Worm (Caenorhabditis elegans) whole organism, L4 larva: ENCODE data around the gene rps-30.

ENCODE experiments used
- F37D6.2 ChIP-seq: sonication (generic microtip); optimal IDR thresholded peaks from 2 replicates; lab custom pipeline; 2016; ENCODE audit warnings: mild to moderate bottlenecking, missing genetic modification characterization, missing compliant biosample characterization
- F44E2.7 ChIP-seq: fragments of 200-800 bp; sonication (Bioruptor generic); IDR thresholded peaks from 2 replicates; pipeline ENCODE4 v2.1.2; 2022; ENCODE audit warnings: missing genetic modification characterization, missing compliant biosample characterization
- R02D3.7 ChIP-seq: fragments of 150-350 bp; sonication (generic microtip); optimal IDR thresholded peaks from 3 replicates; lab custom pipeline; 2014; ENCODE audit warnings: missing biosample characterization, missing genetic modification characterization
- T20F7.1 ChIP-seq: fragments of 200-800 bp; sonication (Bioruptor generic); optimal IDR thresholded peaks from 2 replicates; lab custom pipeline; 2018; ENCODE audit warnings: mild to moderate bottlenecking, missing genetic modification characterization, missing compliant biosample characterization
- Y5F2A.4 ChIP-seq: fragments of 200-800 bp; sonication (Bioruptor generic); optimal IDR thresholded peaks from 2 replicates; lab custom pipeline; 2018; ENCODE audit warnings: mild to moderate bottlenecking, missing genetic modification characterization, missing compliant biosample characterization
- ama-1 ChIP-seq: fragments of 150-350 bp; optimal IDR thresholded peaks from 2 replicates; lab custom pipeline; 2014; ENCODE audit warnings: inconsistent platforms, mixed read lengths
- attf-4 ChIP-seq: sonication (generic microtip); optimal IDR thresholded peaks from 3 replicates; lab custom pipeline; 2017; ENCODE audit warnings: missing biosample characterization, missing genetic modification characterization
- ceh-20 ChIP-seq: fragments of 200-800 bp; sonication (Bioruptor generic); IDR thresholded peaks from 2 replicates; pipeline ENCODE4 v1.3.6; 2022; ENCODE audit warnings: missing genetic modification reagents, missing genetic modification characterization, missing compliant biosample characterization
- ceh-32 ChIP-seq: sonication (generic microtip); optimal IDR thresholded peaks from 2 replicates; lab custom pipeline; 2016; ENCODE audit warnings: mild to moderate bottlenecking, missing genetic modification characterization, missing compliant biosample characterization; ENCODE audit not compliant: poor library complexity
- ceh-62 ChIP-seq: sonication (generic microtip); optimal IDR thresholded peaks from 2 replicates; lab custom pipeline; 2017; ENCODE audit warnings: missing biosample characterization, missing genetic modification characterization
- ces-1 ChIP-seq: fragments of 150-350 bp; sonication (generic microtip); optimal IDR thresholded peaks from 4 replicates; lab custom pipeline; 2014; ENCODE audit warnings: missing biosample characterization, missing genetic modification reagents, missing genetic modification characterization
- cey-2 ChIP-seq: sonication (generic microtip); optimal IDR thresholded peaks from 3 replicates; lab custom pipeline; 2017; ENCODE audit warnings: missing genetic modification characterization, mild to moderate bottlenecking, missing compliant biosample characterization, antibody characterized with exemption, borderline replicate concordance; ENCODE audit not compliant: insufficient read depth
- ctbp-1 ChIP-seq: fragments of 200-800 bp; sonication (Bioruptor generic); IDR thresholded peaks from 2 replicates; pipeline ENCODE4 v1.3.6; 2022; ENCODE audit warnings: missing genetic modification reagents, missing genetic modification characterization, missing compliant biosample characterization
- daf-12 ChIP-seq: fragments of 150-350 bp; optimal IDR thresholded peaks from 2 replicates; lab custom pipeline; 2014; ENCODE audit warnings: missing biosample characterization, missing genetic modification reagents, missing genetic modification characterization
- daf-16 ChIP-seq, 3 experiments: sonication (generic microtip); optimal IDR thresholded peaks; 2 replicates each; lab custom pipeline; 2016 to 2017; ENCODE audit warnings: missing genetic modification characterization in 3 of 3, missing genetic modification reagents in 3 of 3, mild to moderate bottlenecking in 2 of 3, missing compliant biosample characterization in 2 of 3, missing biosample characterization in 1 of 3, moderate library complexity in 1 of 3
- daf-8 ChIP-seq: fragments of 200-800 bp; sonication (Bioruptor generic); IDR thresholded peaks from 2 replicates; pipeline ENCODE4 v1.3.6; 2022; ENCODE audit warnings: missing genetic modification characterization, missing compliant biosample characterization
- dmd-8 ChIP-seq: fragments of 200-800 bp; sonication (Bioruptor generic); IDR thresholded peaks from 2 replicates; pipeline ENCODE4 v1.3.6; 2022; ENCODE audit warnings: missing genetic modification characterization, missing compliant biosample characterization
- dmd-9 ChIP-seq: fragments of 200-800 bp; sonication (Bioruptor generic); IDR thresholded peaks from 2 replicates; pipeline ENCODE4 v1.3.6; 2022; ENCODE audit warnings: missing genetic modification reagents, missing genetic modification characterization, missing compliant biosample characterization
- egl-27 ChIP-seq: sonication (generic microtip); optimal IDR thresholded peaks from 3 replicates; lab custom pipeline; 2017; ENCODE audit warnings: missing biosample characterization, missing genetic modification reagents, missing genetic modification characterization
- hif-1 ChIP-seq, 2 experiments: sonication (generic microtip); optimal IDR thresholded peaks; 2 replicates each; lab custom pipeline; 2016 to 2017; ENCODE audit warnings: missing compliant biosample characterization in 2 of 2, missing genetic modification characterization in 2 of 2, missing genetic modification reagents in 2 of 2, missing genotype in 2 of 2, mild to moderate bottlenecking in 1 of 2
- hlh-11 ChIP-seq: fragments of 200-800 bp; sonication (Bioruptor generic); optimal IDR thresholded peaks from 2 replicates; lab custom pipeline; 2018; ENCODE audit warnings: mild to moderate bottlenecking, missing genetic modification characterization, missing compliant biosample characterization
- jun-1 ChIP-seq: fragments of 150-350 bp; optimal IDR thresholded peaks from 2 replicates; lab custom pipeline; 2014; ENCODE audit warnings: missing biosample characterization, missing genetic modification reagents, missing genetic modification characterization
- lin-1 ChIP-seq: fragments of 200-800 bp; sonication (Bioruptor generic); IDR thresholded peaks from 2 replicates; pipeline ENCODE4 v1.3.6; 2022; ENCODE audit warnings: missing genetic modification reagents, missing genetic modification characterization, missing compliant biosample characterization
- lin-15B ChIP-seq: fragments of 150-350 bp; sonication (generic microtip); optimal IDR thresholded peaks from 3 replicates; lab custom pipeline; 2014; ENCODE audit warnings: missing biosample characterization, missing genetic modification characterization
- lin-39 ChIP-seq: fragments of 150-350 bp; optimal IDR thresholded peaks from 2 replicates; lab custom pipeline; 2014; ENCODE audit warnings: missing biosample characterization, missing genetic modification reagents, missing genetic modification characterization
- mes-2 ChIP-seq: sonication (generic microtip); optimal IDR thresholded peaks from 2 replicates; lab custom pipeline; 2016; ENCODE audit warnings: missing genotype, mild to moderate bottlenecking, missing genetic modification characterization, missing compliant biosample characterization; ENCODE audit not compliant: poor library complexity, severe bottlenecking
- mxl-3 ChIP-seq: fragments of 200-800 bp; sonication (Bioruptor generic); optimal IDR thresholded peaks from 2 replicates; lab custom pipeline; 2018; ENCODE audit warnings: mild to moderate bottlenecking, missing genetic modification characterization, missing compliant biosample characterization
- nhr-11 ChIP-seq: fragments of 150-350 bp; optimal IDR thresholded peaks from 2 replicates; lab custom pipeline; 2014; ENCODE audit warnings: missing biosample characterization, missing genetic modification characterization
- nhr-111 ChIP-seq: fragments of 200-800 bp; sonication (Bioruptor generic); optimal IDR thresholded peaks from 2 replicates; lab custom pipeline; 2018; ENCODE audit warnings: mild to moderate bottlenecking, missing genetic modification characterization, missing compliant biosample characterization
- nhr-237 ChIP-seq: sonication (generic microtip); optimal IDR thresholded peaks from 2 replicates; lab custom pipeline; 2017; ENCODE audit warnings: missing biosample characterization, missing genetic modification characterization
- nhr-25 ChIP-seq: sonication (generic microtip); optimal IDR thresholded peaks from 2 replicates; lab custom pipeline; 2017; ENCODE audit warnings: missing genetic modification characterization, mild to moderate bottlenecking, missing compliant biosample characterization, antibody characterized with exemption, moderate library complexity, borderline replicate concordance; ENCODE audit not compliant: insufficient read depth
- nhr-42 ChIP-seq: fragments of 200-800 bp; sonication (Bioruptor generic); IDR thresholded peaks from 2 replicates; pipeline ENCODE4 v1.3.6; 2022; ENCODE audit warnings: missing genetic modification characterization, missing compliant biosample characterization
- nhr-48 ChIP-seq: sonication (generic microtip); optimal IDR thresholded peaks from 2 replicates; lab custom pipeline; 2016; ENCODE audit warnings: mild to moderate bottlenecking, missing genetic modification characterization, missing compliant biosample characterization
- nhr-76 ChIP-seq: fragments of 150-350 bp; optimal IDR thresholded peaks from 2 replicates; lab custom pipeline; 2014; ENCODE audit warnings: missing biosample characterization, missing genetic modification characterization
- php-3 ChIP-seq: fragments of 200-800 bp; sonication (Bioruptor generic); IDR thresholded peaks from 2 replicates; pipeline ENCODE4 v1.3.6; 2022; ENCODE audit warnings: missing genetic modification reagents, missing genetic modification characterization, missing compliant biosample characterization
- pqm-1 ChIP-seq: sonication (generic microtip); optimal IDR thresholded peaks from 2 replicates; lab custom pipeline; 2017; ENCODE audit warnings: missing biosample characterization, missing genetic modification characterization
- rbr-2 ChIP-seq: sonication (generic microtip); optimal IDR thresholded peaks from 2 replicates; lab custom pipeline; 2016; ENCODE audit warnings: missing genotype, missing genetic modification characterization, missing compliant biosample characterization
- set-16 ChIP-seq: fragments of 200-800 bp; sonication (Bioruptor generic); IDR thresholded peaks from 2 replicates; pipeline ENCODE4 v1.3.6; 2022; ENCODE audit warnings: missing genetic modification reagents, missing genetic modification characterization, missing compliant biosample characterization
- snpc-4 ChIP-seq: fragments of 150-350 bp; optimal IDR thresholded peaks from 2 replicates; lab custom pipeline; 2014; ENCODE audit warnings: missing biosample characterization, missing genetic modification characterization
- spr-3 ChIP-seq: fragments of 200-800 bp; sonication (Bioruptor generic); optimal IDR thresholded peaks from 2 replicates; lab custom pipeline; 2018; ENCODE audit warnings: mild to moderate bottlenecking, missing genetic modification characterization, missing compliant biosample characterization
- tag-97 ChIP-seq: fragments of 200-800 bp; sonication (Bioruptor generic); IDR thresholded peaks from 2 replicates; pipeline ENCODE4 v1.3.6; 2022; ENCODE audit warnings: missing genetic modification characterization, missing compliant biosample characterization
- tra-1 ChIP-seq: fragments of 200-800 bp; sonication (Bioruptor generic); IDR thresholded peaks from 2 replicates; pipeline ENCODE4 v1.3.6; 2022; ENCODE audit warnings: missing genetic modification reagents, missing genetic modification characterization, missing compliant biosample characterization
- unc-62 ChIP-seq, 3 experiments: fragments of 150-350 bp in 1 of 3; sonication (generic microtip); optimal IDR thresholded peaks in 2 of 3; peaks in 1 of 3; 1 replicate in 1 of 3; 2 replicates in 2 of 3; lab custom pipeline; 2014 to 2017; ENCODE audit warnings: missing biosample characterization in 3 of 3, missing genetic modification characterization in 3 of 3, missing genetic modification reagents in 3 of 3, missing genotype in 1 of 3
- vab-7 ChIP-seq: fragments of 200-800 bp; sonication (Bioruptor generic); IDR thresholded peaks from 2 replicates; pipeline ENCODE4 v1.3.6; 2022; ENCODE audit warnings: missing genetic modification reagents, missing genetic modification characterization, missing compliant biosample characterization
- zip-11 ChIP-seq: fragments of 200-800 bp; sonication (Bioruptor generic); IDR thresholded peaks from 2 replicates; pipeline ENCODE4 v1.3.6; 2022; ENCODE audit warnings: missing genetic modification characterization, missing compliant biosample characterization
- zip-2 ChIP-seq: fragments of 150-350 bp; optimal IDR thresholded peaks from 2 replicates; lab custom pipeline; 2014; ENCODE audit warnings: missing biosample characterization, missing genetic modification characterization
- ztf-11 ChIP-seq: fragments of 150-350 bp; optimal IDR thresholded peaks from 2 replicates; lab custom pipeline; 2014; ENCODE audit warnings: missing biosample characterization, missing genetic modification characterization

Gene rps-30

ce11 chrV:7754557-7754956 is 21.8 kb upstream of the rps-30 start, which contains the start of gene T05B11.4:
T05B11.4 (minus strand) TSS chrV:7754657.
- TF ChIP-seq ceh-32 (no peak), zip-11 (no peak), dmd-9 (GFP tag; lab: Robert Waterston, UW) (no peak), F44E2.7 (no peak), tra-1 (GFP tag; lab: Robert Waterston, UW) (no peak), zip-2 (no peak), unc-62 (GFP tag; optimal IDR thresholded peaks at IDR 0.05 in 1 of 2; lab: Kevin White, UChicago) (no peak), unc-62 (tag; optimal IDR thresholded peaks at IDR 0.05; lab: Kevin White, UChicago) (no peak), ztf-11 (tag; lab: Kevin White, UChicago) (no peak)
- TF ChIP-seq, all 104 proteins: peak for 0

- TF ChIP-seq pqm-1 (tag; lab: Kevin White, UChicago) (peak; percentile 38), daf-16 (GFP tag; optimal IDR thresholded peaks at IDR 0.05; lab: Kevin White, UChicago) (no peak), daf-16 (tag; optimal IDR thresholded peaks at IDR 0.05; lab: Kevin White, UChicago) (peak; percentile 56), nhr-48 (tag; lab: Kevin White, UChicago) (no peak), ceh-20 (GFP tag; lab: Robert Waterston, UW) (no peak)
These were observed 20.4 kb upstream of the rps-30 start for ce11 chrV:7755991-7756390.

ce11 chrV:7759270-7759669 is 17.1 kb upstream of the rps-30 start:
- no peak for TF ChIP-seq vab-7 (GFP tag; lab: Robert Waterston, UW)
- TF ChIP-seq R02D3.7 (tag; lab: Kevin White, UChicago), result no peak
- no peak for TF ChIP-seq tag-97 (GFP tag; lab: Robert Waterston, UW)
- no peak for TF ChIP-seq F37D6.2
- no peak for TF ChIP-seq cey-2 (tag; lab: Kevin White, UChicago)
- TF ChIP-seq T20F7.1 (GFP tag; lab: Kevin White, UChicago), result no peak
- TF ChIP-seq mxl-3 (GFP tag; lab: Kevin White, UChicago), result no peak
- TF ChIP-seq rbr-2, result peak; percentile 52
- TF ChIP-seq daf-8 (GFP tag; lab: Robert Waterston, UW), result no peak
- TF ChIP-seq nhr-237 (tag; lab: Kevin White, UChicago), result no peak
- no peak for TF ChIP-seq php-3 (GFP tag; lab: Robert Waterston, UW)
- TF ChIP-seq set-16, result no peak
- TF ChIP-seq daf-12 (tag; lab: Kevin White, UChicago), result no peak
- TF ChIP-seq lin-39 (tag; lab: Kevin White, UChicago), result no peak
- no peak for TF ChIP-seq jun-1 (tag; lab: Kevin White, UChicago)
- no peak for TF ChIP-seq Y5F2A.4 (GFP tag; lab: Kevin White, UChicago)
- peak; percentile 61 for TF ChIP-seq hlh-11
- no peak for TF ChIP-seq lin-1 (GFP tag; lab: Robert Waterston, UW)
- TF ChIP-seq ama-1 (lab: Kevin White, UChicago), result no peak
- TF ChIP-seq attf-4 (tag; lab: Kevin White, UChicago), result no peak
- TF ChIP-seq daf-16 (GFP tag; optimal IDR thresholded peaks at IDR 0.05; lab: Kevin White, UChicago), result peak in 1 of 2 experiments; percentile 92
- TF ChIP-seq daf-16 (tag; optimal IDR thresholded peaks at IDR 0.05; lab: Kevin White, UChicago), result peak; percentile 87
- TF ChIP-seq nhr-25 (tag; lab: Kevin White, UChicago), result no peak
- TF ChIP-seq hif-1 (tag; optimal IDR thresholded peaks at IDR 0.05; lab: Kevin White, UChicago), result no peak
- no peak for TF ChIP-seq spr-3 (GFP tag; lab: Kevin White, UChicago)
- TF ChIP-seq ceh-32, result no peak
- TF ChIP-seq nhr-11, result peak; percentile 78
- TF ChIP-seq nhr-111, result no peak
- TF ChIP-seq ctbp-1 (GFP tag; lab: Robert Waterston, UW), result no peak
- no peak for TF ChIP-seq snpc-4 (tag; lab: Kevin White, UChicago)
- TF ChIP-seq ceh-62, result no peak
- no peak for TF ChIP-seq lin-15B (tag; lab: Kevin White, UChicago)
- no peak for TF ChIP-seq mes-2 (tag; lab: Kevin White, UChicago)
- no peak for TF ChIP-seq nhr-76 (tag; lab: Kevin White, UChicago)
- TF ChIP-seq pqm-1 (tag; lab: Kevin White, UChicago), result no peak
- no peak for TF ChIP-seq dmd-8 (GFP tag; lab: Robert Waterston, UW)
- TF ChIP-seq ces-1 (GFP tag; lab: Kevin White, UChicago), result no peak
- TF ChIP-seq nhr-42 (GFP tag; lab: Robert Waterston, UW), result no peak
- no peak for TF ChIP-seq egl-27
- no peak for TF ChIP-seq zip-2
